Fruit fly (Drosophila melanogaster): ENCODE measurements around the gene Vav.

DNA sequence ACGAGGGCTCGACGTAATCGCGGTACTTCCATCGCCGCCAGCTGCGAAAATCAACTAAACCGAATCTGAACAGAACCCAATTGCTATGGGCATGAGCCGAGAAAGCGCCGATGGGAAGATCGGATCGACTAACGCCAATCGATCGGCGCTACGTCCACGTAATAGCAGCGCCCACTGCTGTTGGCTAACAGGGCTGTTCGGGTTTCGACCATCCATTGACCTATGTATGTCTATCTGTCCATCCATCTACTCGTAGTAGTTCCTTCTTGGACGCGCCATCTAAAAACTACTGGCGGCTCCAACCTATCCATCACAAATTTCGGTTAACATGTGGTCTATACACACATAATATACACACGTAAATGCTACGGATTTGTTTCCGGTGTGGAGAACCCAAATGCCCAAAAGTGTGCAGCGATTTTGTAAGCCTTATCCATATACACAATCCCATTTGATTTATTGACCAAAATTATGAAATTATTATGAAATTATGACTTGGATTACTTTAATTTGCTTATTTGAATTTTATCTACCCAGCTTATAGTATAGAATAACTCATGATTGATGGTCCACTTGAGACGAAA, 19.7 kb upstream of the Vav start, which contains the start of gene CG14196:
- TF ChIP-seq CG32121 (GFP tag; IDR thresholded peaks at IDR 0.05) (no peak), Ets98B (GFP tag; IDR thresholded peaks at IDR 0.05) (no peak), CG10348 (GFP tag; IDR thresholded peaks at IDR 0.05) (no peak), EcR (GFP tag; optimal IDR thresholded peaks at IDR 0.05) (no peak), CG8301 (tag; optimal IDR thresholded peaks at IDR 0.05) (no peak)
